Worm (Caenorhabditis elegans): ENCODE results near the gene T08A9.13.

DNA sequence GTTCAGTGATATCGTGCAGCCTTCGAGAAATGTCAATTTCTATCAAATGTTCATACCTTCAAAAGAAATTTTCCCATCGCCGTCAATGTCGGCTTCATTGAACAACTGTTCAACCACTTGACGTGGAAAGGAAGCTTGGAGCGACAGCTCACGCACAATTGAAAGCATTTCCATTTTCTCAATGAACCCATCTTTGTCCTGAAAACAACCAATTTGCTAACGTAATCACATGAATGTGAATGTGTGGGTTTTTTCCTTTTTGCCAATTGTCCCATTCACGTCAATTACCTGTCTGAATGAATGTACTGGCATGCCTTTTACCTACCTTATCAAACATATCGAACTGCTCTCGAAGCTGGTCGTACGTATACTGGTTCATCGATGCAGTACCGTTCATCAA is 25.9 kb downstream of the T08A9.13 start:
- TF ChIP-seq fkh-4 (tag; optimal IDR thresholded peaks at IDR 0.05; ENCODE audit: borderline replicate concordance): no peak
- no peak for TF ChIP-seq lin-15B (tag; optimal IDR thresholded peaks at IDR 0.05)
- TF ChIP-seq nhr-84 (tag; optimal IDR thresholded peaks at IDR 0.05): no peak
- no peak for TF ChIP-seq nhr-19 (GFP tag; conservative IDR thresholded peaks at IDR 0.05)
- no peak for TF ChIP-seq ama-1 (optimal IDR thresholded peaks at IDR 0.05)
- no peak for TF ChIP-seq tlp-1 (tag; optimal IDR thresholded peaks at IDR 0.05)
- TF ChIP-seq nhr-237 (tag; optimal IDR thresholded peaks at IDR 0.05): no peak
- no peak for TF ChIP-seq fos-1 (tag; optimal IDR thresholded peaks at IDR 0.05)
- no peak for TF ChIP-seq elt-2 (tag; optimal IDR thresholded peaks at IDR 0.05)
- no peak for TF ChIP-seq Y116A8C.19 (tag; optimal IDR thresholded peaks at IDR 0.05; ENCODE audit: borderline replicate concordance)
- TF ChIP-seq fkh-10 (GFP tag; optimal IDR thresholded peaks at IDR 0.05): no peak
